Fruit fly (Drosophila melanogaster) whole organism, adult: ENCODE measurements around the gene Clamp.

Source experiments
- CG11617 ChIP-seq: fragments of 200-800 bp; sonication (Bioruptor generic); optimal IDR thresholded peaks from 2 replicates; lab custom pipeline; 2017; ENCODE audit warnings: mild to moderate bottlenecking, missing biosample characterization, missing genetic modification reagents, missing genetic modification characterization
- CG12768 ChIP-seq: fragments of 200-800 bp; sonication (Bioruptor generic); optimal IDR thresholded peaks from 2 replicates; lab custom pipeline; 2017; ENCODE audit warnings: missing biosample characterization, missing genetic modification characterization, mild to moderate bottlenecking, moderate library complexity, missing genetic modification reagents
- CG14711 ChIP-seq: fragments of 200-800 bp; sonication (Bioruptor generic); optimal IDR thresholded peaks from 2 replicates; lab custom pipeline; 2018; ENCODE audit warnings: missing biosample characterization, mild to moderate bottlenecking, missing genetic modification characterization, moderate library complexity
- CG1620 ChIP-seq: fragments of 200-800 bp; sonication (Bioruptor generic); optimal IDR thresholded peaks from 2 replicates; lab custom pipeline; 2016; ENCODE audit warnings: missing biosample characterization, missing genetic modification characterization
- CG33017 ChIP-seq: fragments of 200-800 bp; sonication (Bioruptor generic); optimal IDR thresholded peaks from 2 replicates; lab custom pipeline; 2018; ENCODE audit warnings: missing biosample characterization, mild to moderate bottlenecking, missing genetic modification characterization, moderate library complexity
- CG5204 ChIP-seq: fragments of 200-800 bp; sonication (Bioruptor generic); optimal IDR thresholded peaks from 2 replicates; lab custom pipeline; 2016; ENCODE audit warnings: missing biosample characterization, missing genetic modification characterization
- CG7045 ChIP-seq: fragments of 200-800 bp; sonication (Bioruptor generic); optimal IDR thresholded peaks from 2 replicates; lab custom pipeline; 2017; ENCODE audit warnings: missing biosample characterization, mild to moderate bottlenecking, missing genetic modification characterization
- CG7101 ChIP-seq: fragments of 200-800 bp; sonication (Bioruptor generic); optimal IDR thresholded peaks from 2 replicates; lab custom pipeline; 2018; ENCODE audit warnings: missing biosample characterization, mild to moderate bottlenecking, missing genetic modification characterization, moderate library complexity
- Clk ChIP-seq: fragments of 200-800 bp; sonication (Bioruptor generic); optimal IDR thresholded peaks from 2 replicates; lab custom pipeline; 2017; ENCODE audit warnings: missing biosample characterization, missing genetic modification characterization
- Crg-1 ChIP-seq: fragments of 200-800 bp; sonication (Bioruptor generic); optimal IDR thresholded peaks from 2 replicates; lab custom pipeline; 2016; ENCODE audit warnings: missing biosample characterization, missing genetic modification characterization
- Hr96 ChIP-seq: fragments of 200-800 bp; sonication (Bioruptor generic); optimal IDR thresholded peaks from 2 replicates; lab custom pipeline; 2016; ENCODE audit warnings: missing biosample characterization, missing genetic modification characterization
- Mnt ChIP-seq: fragments of 200-800 bp; sonication (Bioruptor generic); optimal IDR thresholded peaks from 2 replicates; lab custom pipeline; 2016; ENCODE audit warnings: missing biosample characterization, mild to moderate bottlenecking, missing genetic modification characterization
- bab1 ChIP-seq: fragments of 200-800 bp; sonication (Bioruptor generic); optimal IDR thresholded peaks from 3 replicates; lab custom pipeline; 2019; ENCODE audit warnings: missing biosample characterization, mild to moderate bottlenecking, missing genetic modification characterization, moderate library complexity
- cic ChIP-seq: fragments of 200-800 bp; sonication (Bioruptor generic); optimal IDR thresholded peaks from 2 replicates; lab custom pipeline; 2017; ENCODE audit warnings: missing biosample characterization, mild to moderate bottlenecking, missing genetic modification characterization, moderate library complexity
- cnc ChIP-seq, 2 experiments: fragments of >200 bp; optimal IDR thresholded peaks; 2 replicates each; lab custom pipeline; 2017
- kay ChIP-seq: fragments of 200-800 bp; sonication (Bioruptor generic); peaks from one replicate; lab custom pipeline; 2016; ENCODE audit warnings: missing biosample characterization, missing genetic modification characterization, borderline replicate concordance
- ovo ChIP-seq: fragments of 200-800 bp; sonication (Bioruptor generic); optimal IDR thresholded peaks from 2 replicates; lab custom pipeline; 2016; ENCODE audit warnings: missing biosample characterization, missing genetic modification characterization
- pad ChIP-seq: fragments of 200-800 bp; sonication (Bioruptor generic); optimal IDR thresholded peaks from 3 replicates; lab custom pipeline; 2017; ENCODE audit warnings: missing biosample characterization, missing genetic modification characterization, mild to moderate bottlenecking, moderate library complexity, missing genetic modification reagents
- tj ChIP-seq: fragments of 200-800 bp; sonication (Bioruptor generic); optimal IDR thresholded peaks from 3 replicates; lab custom pipeline; 2017; ENCODE audit warnings: missing biosample characterization, mild to moderate bottlenecking, missing genetic modification characterization, moderate library complexity
- toe ChIP-seq: fragments of 200-800 bp; sonication (Bioruptor generic); optimal IDR thresholded peaks from 2 replicates; lab custom pipeline; 2016; ENCODE audit warnings: missing biosample characterization, missing genetic modification characterization

Clamp gene

dm6 chr2L:22153246-22153645, 15.7 kb downstream of the Clamp start:
- TF ChIP-seq tj (GFP tag; lab: Kevin White, UChicago) = no peak
- no peak for TF ChIP-seq cic (GFP tag; lab: Kevin White, UChicago)
- TF ChIP-seq CG7045 (GFP tag; lab: Kevin White, UChicago) = no peak
- TF ChIP-seq bab1 (GFP tag; lab: Kevin White, UChicago) = no peak
- no peak for TF ChIP-seq Crg-1 (GFP tag; lab: Kevin White, UChicago)
- TF ChIP-seq toe (GFP tag; lab: Kevin White, UChicago) = no peak
- TF ChIP-seq cnc (optimal IDR thresholded peaks at IDR 0.05; lab: Kevin White, UChicago) = no peak
- TF ChIP-seq Hr96 (GFP tag; lab: Kevin White, UChicago) = no peak
- no peak for TF ChIP-seq pad
- TF ChIP-seq Mnt (GFP tag; lab: Kevin White, UChicago) = no peak

dm6 chr2L:22151323-22151722, 17.6 kb downstream of the Clamp start, which contains the start of gene dunk:
TSS of gene dunk (plus strand) at chr2L:22151623.
- TF ChIP-seq Crg-1 (GFP tag; lab: Kevin White, UChicago) (no peak), CG7045 (GFP tag; lab: Kevin White, UChicago) (no peak), kay (no peak), Hr96 (GFP tag; lab: Kevin White, UChicago) (no peak), tj (GFP tag; lab: Kevin White, UChicago) (no peak), Mnt (GFP tag; lab: Kevin White, UChicago) (no peak), ovo (no peak), toe (GFP tag; lab: Kevin White, UChicago) (no peak), CG7101 (tag; lab: Kevin White, UChicago) (no peak), pad (no peak), CG12768 (no peak), CG11617 (GFP tag; lab: Kevin White, UChicago) (no peak), cic (GFP tag; lab: Kevin White, UChicago) (no peak), cnc (optimal IDR thresholded peaks at IDR 0.05; lab: Kevin White, UChicago) (no peak), CG5204 (GFP tag; lab: Kevin White, UChicago) (no peak), Clk (GFP tag; lab: Kevin White, UChicago) (no peak), CG33017 (tag; lab: Kevin White, UChicago) (no peak), CG1620 (GFP tag; lab: Kevin White, UChicago) (no peak)

dm6 chr2L:22148713-22149112, 20.2 kb downstream of the Clamp start:
- TF ChIP-seq Mnt (GFP tag; lab: Kevin White, UChicago) = no peak
- no peak for TF ChIP-seq pad
- TF ChIP-seq tj (GFP tag; lab: Kevin White, UChicago) = peak; percentile 27
- no peak for TF ChIP-seq toe (GFP tag; lab: Kevin White, UChicago)
- no peak for TF ChIP-seq CG11617 (GFP tag; lab: Kevin White, UChicago)
- TF ChIP-seq kay = peak; percentile 89
- no peak for TF ChIP-seq CG33017 (tag; lab: Kevin White, UChicago)
- peak; percentile 7 for TF ChIP-seq CG14711 (tag; lab: Kevin White, UChicago)
- TF ChIP-seq CG7045 (GFP tag; lab: Kevin White, UChicago) = no peak

DNA sequence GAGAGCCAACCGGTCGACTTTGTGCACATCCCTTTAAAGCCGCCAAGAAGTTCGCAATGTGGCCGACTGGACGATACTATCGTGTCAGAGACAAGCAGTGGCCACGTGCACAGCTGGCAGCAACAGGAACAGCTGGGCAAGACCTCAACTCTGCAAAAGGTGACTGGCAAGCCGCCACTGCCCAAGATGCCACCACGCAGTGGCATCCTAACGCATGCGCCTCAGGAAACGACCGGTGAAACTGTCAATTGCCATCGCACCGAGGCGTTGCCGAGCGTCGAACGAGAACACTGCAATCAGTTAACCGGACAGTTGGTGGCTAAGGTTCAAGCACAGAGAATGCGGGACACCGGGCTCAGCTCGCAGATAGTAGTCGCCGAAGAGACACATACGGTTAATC, 22.7 kb downstream of the Clamp start:
- no peak for TF ChIP-seq toe (GFP tag; lab: Kevin White, UChicago)
- TF ChIP-seq cnc (optimal IDR thresholded peaks at IDR 0.05; lab: Kevin White, UChicago) = no peak
- no peak for TF ChIP-seq Hr96 (GFP tag; lab: Kevin White, UChicago)
- no peak for TF ChIP-seq bab1 (GFP tag; lab: Kevin White, UChicago)
- no peak for TF ChIP-seq CG12768
- no peak for TF ChIP-seq Crg-1 (GFP tag; lab: Kevin White, UChicago)
- TF ChIP-seq CG33017 (tag; lab: Kevin White, UChicago) = no peak
- TF ChIP-seq Mnt (GFP tag; lab: Kevin White, UChicago) = no peak
- TF ChIP-seq pad = no peak
- no peak for TF ChIP-seq ovo
- no peak for TF ChIP-seq CG7045 (GFP tag; lab: Kevin White, UChicago)
- TF ChIP-seq CG7101 (tag; lab: Kevin White, UChicago) = no peak
- TF ChIP-seq Clk (GFP tag; lab: Kevin White, UChicago) = no peak
- TF ChIP-seq CG14711 (tag; lab: Kevin White, UChicago) = no peak
- TF ChIP-seq kay = no peak
- TF ChIP-seq CG1620 (GFP tag; lab: Kevin White, UChicago) = no peak
- TF ChIP-seq cic (GFP tag; lab: Kevin White, UChicago) = no peak
- TF ChIP-seq CG11617 (GFP tag; lab: Kevin White, UChicago) = no peak

dm6 chr2L:22145269-22145917, 23.6 kb downstream of the Clamp start:
- TF ChIP-seq ovo (no peak), tj (GFP tag; lab: Kevin White, UChicago) (no peak), Hr96 (GFP tag; lab: Kevin White, UChicago) (no peak), toe (GFP tag; lab: Kevin White, UChicago) (no peak), bab1 (GFP tag; lab: Kevin White, UChicago) (no peak), CG14711 (tag; lab: Kevin White, UChicago) (no peak), CG1620 (GFP tag; lab: Kevin White, UChicago) (no peak), Crg-1 (GFP tag; lab: Kevin White, UChicago) (no peak)

DNA sequence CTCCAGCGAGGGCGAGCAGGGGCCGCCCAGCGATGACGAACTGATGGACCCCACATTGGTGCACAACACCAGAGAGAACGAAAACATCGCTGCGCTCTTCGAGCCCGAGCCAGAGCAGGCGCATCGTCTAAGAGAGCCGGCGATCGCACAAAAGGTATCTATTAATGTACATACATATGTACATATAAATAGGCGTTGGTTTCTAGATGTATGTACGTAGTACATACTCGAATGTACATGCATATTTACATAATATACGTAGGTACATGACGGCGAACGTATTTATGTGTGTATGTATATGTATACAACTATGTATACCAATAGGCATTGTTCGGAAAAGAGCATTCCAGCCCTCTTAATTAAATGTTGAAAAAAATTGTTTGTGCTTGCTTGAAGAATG, 24.8 kb downstream of the Clamp start:
- TF ChIP-seq kay = peak; percentile 89
- TF ChIP-seq Mnt (GFP tag; lab: Kevin White, UChicago) = no peak
